Worm (Caenorhabditis elegans) whole organism, mixed stage, embryonic: Measurements from ENCODE around the gene nas-20.

ENCODE experiments used
- blmp-1 ChIP-seq: fragments of 150-350 bp; optimal IDR thresholded peaks from 2 replicates; lab custom pipeline; 2014; ENCODE audit warnings: missing biosample characterization, missing genetic modification characterization
- elt-3 ChIP-seq: fragments of 150-350 bp; optimal IDR thresholded peaks from 2 replicates; lab custom pipeline; 2014; ENCODE audit warnings: missing biosample characterization, missing genetic modification characterization
- nhr-12 ChIP-seq: fragments of 150-350 bp; optimal IDR thresholded peaks from 2 replicates; lab custom pipeline; 2014; ENCODE audit warnings: missing biosample characterization, missing genetic modification characterization
- nhr-28 ChIP-seq: fragments of 150-350 bp; optimal IDR thresholded peaks from 2 replicates; lab custom pipeline; 2014; ENCODE audit warnings: missing biosample characterization, missing genetic modification characterization
- tbx-8 ChIP-seq: fragments of 200-800 bp; sonication (Bioruptor generic); optimal IDR thresholded peaks from 2 replicates; lab custom pipeline; 2018; ENCODE audit warnings: mild to moderate bottlenecking, missing genetic modification characterization, moderate library complexity, missing compliant biosample characterization
- unc-39 ChIP-seq: fragments of 150-350 bp; optimal IDR thresholded peaks from 2 replicates; lab custom pipeline; 2014; ENCODE audit warnings: missing biosample characterization, missing genetic modification characterization

ce11 chrV:11492456-11492855 lies 20.3 kb upstream of the nas-20 start, which contains the start of gene T11F9.21:
- TF ChIP-seq nhr-12 (tag; lab: Kevin White, UChicago) (no peak), tbx-8 (no peak), nhr-28 (tag; lab: Kevin White, UChicago) (no peak), elt-3 (no peak), unc-39 (tag; lab: Kevin White, UChicago) (no peak), blmp-1 (tag; lab: Kevin White, UChicago) (no peak)
